Fruit fly (Drosophila melanogaster): Measurements from ENCODE around the gene CG4004.

The CG4004 gene

dm6 chrX:12744026-12744688 lies at the start of gene CG4004:
Gene CG4004 (plus strand): TSS chrX:12744212.
- TF ChIP-seq Pif1A (GFP tag; optimal IDR thresholded peaks at IDR 0.05) (peak; percentile 66), CG32121 (GFP tag; IDR thresholded peaks at IDR 0.05) (peak; percentile 66), Pif1B (GFP tag; optimal IDR thresholded peaks at IDR 0.05) (peak; percentile 41), CG13204 (GFP tag; optimal IDR thresholded peaks at IDR 0.05) (peak; percentile 21), CG9948 (tag; optimal IDR thresholded peaks at IDR 0.05) (peak; percentile 27), CG17806 (tag; optimal IDR thresholded peaks at IDR 0.05) (peak; percentile 25), D1 (tag; optimal IDR thresholded peaks at IDR 0.05) (no peak), CG15710 (tag; optimal IDR thresholded peaks at IDR 0.05) (peak; percentile 22), CG34367 (tag; optimal IDR thresholded peaks at IDR 0.05) (no peak), CG12605 (GFP tag; IDR thresholded peaks at IDR 0.05) (peak; percentile 88), EcR (GFP tag; optimal IDR thresholded peaks at IDR 0.05) (no peak), CG8301 (tag; optimal IDR thresholded peaks at IDR 0.05) (peak; percentile 15), Ets98B (GFP tag; IDR thresholded peaks at IDR 0.05) (peak; percentile 75), rn (GFP tag; IDR thresholded peaks at IDR 0.05) (peak; percentile 44; the same call in 1 of the 2 replicates), Snoo (tag; optimal IDR thresholded peaks at IDR 0.05) (no peak), CG14655 (GFP tag; optimal IDR thresholded peaks at IDR 0.05) (peak; percentile 34), gl (tag; optimal IDR thresholded peaks at IDR 0.05) (peak; percentile 22), fd96Ca (GFP tag; IDR thresholded peaks at IDR 0.05) (peak; percentile 83; the same call in 2 of the 3 replicates), CG4496 (GFP tag; IDR thresholded peaks at IDR 0.05) (peak; percentile 90)

- peak; percentile 51 for TF ChIP-seq gl (tag; optimal IDR thresholded peaks at IDR 0.05)
- TF ChIP-seq Pif1A (GFP tag; optimal IDR thresholded peaks at IDR 0.05) = peak; percentile 48
- TF ChIP-seq CG14655 (GFP tag; optimal IDR thresholded peaks at IDR 0.05) = peak; percentile 55
- TF ChIP-seq CG8159 (tag; optimal IDR thresholded peaks at IDR 0.05) = peak; percentile 78
- TF ChIP-seq CG17806 (tag; optimal IDR thresholded peaks at IDR 0.05) = peak; percentile 64
- peak; percentile 57 for TF ChIP-seq Snoo (tag; optimal IDR thresholded peaks at IDR 0.05)
- TF ChIP-seq CG10348 (GFP tag; IDR thresholded peaks at IDR 0.05) = no peak
- no peak for TF ChIP-seq EcR (GFP tag; optimal IDR thresholded peaks at IDR 0.05)
- peak; percentile 62 for TF ChIP-seq Pif1B (GFP tag; optimal IDR thresholded peaks at IDR 0.05)
- TF ChIP-seq fd96Ca (GFP tag; IDR thresholded peaks at IDR 0.05) = 0 out of 3 replicates have a peak, but pooled peaks have one; percentile 23
- peak; percentile 37; the same call in 1 of the 3 replicates for TF ChIP-seq CG4496 (GFP tag; IDR thresholded peaks at IDR 0.05)
- peak; percentile 69 for TF ChIP-seq CG15710 (tag; optimal IDR thresholded peaks at IDR 0.05)
- peak; percentile 27 for TF ChIP-seq CG8301 (tag; optimal IDR thresholded peaks at IDR 0.05)
- no peak for TF ChIP-seq CG12605 (GFP tag; IDR thresholded peaks at IDR 0.05)
- peak; percentile 55 for TF ChIP-seq CG34367 (tag; optimal IDR thresholded peaks at IDR 0.05)
- TF ChIP-seq CG32121 (GFP tag; IDR thresholded peaks at IDR 0.05) = no peak
- peak; percentile 52 for TF ChIP-seq CG9948 (tag; optimal IDR thresholded peaks at IDR 0.05)
Observed at dm6 chrX:12699095-12699750, 44.8 kb upstream of the CG4004 start.

- no peak for TF ChIP-seq CG15710 (tag; optimal IDR thresholded peaks at IDR 0.05)
- TF ChIP-seq fd96Ca (GFP tag; IDR thresholded peaks at IDR 0.05) = no peak
- no peak for TF ChIP-seq CG4496 (GFP tag; IDR thresholded peaks at IDR 0.05)
- TF ChIP-seq CG12605 (GFP tag; IDR thresholded peaks at IDR 0.05) = no peak
- no peak for TF ChIP-seq CG13204 (GFP tag; optimal IDR thresholded peaks at IDR 0.05)
- no peak for TF ChIP-seq EcR (GFP tag; optimal IDR thresholded peaks at IDR 0.05)
- no peak for TF ChIP-seq CG9948 (tag; optimal IDR thresholded peaks at IDR 0.05)
- TF ChIP-seq CG8301 (tag; optimal IDR thresholded peaks at IDR 0.05) = no peak
- TF ChIP-seq Ets98B (GFP tag; IDR thresholded peaks at IDR 0.05) = no peak
- no peak for TF ChIP-seq CG17806 (tag; optimal IDR thresholded peaks at IDR 0.05)
- no peak for TF ChIP-seq CG10348 (GFP tag; IDR thresholded peaks at IDR 0.05)
- no peak for TF ChIP-seq Pif1A (GFP tag; optimal IDR thresholded peaks at IDR 0.05)
Observed at dm6 chrX:12705554-12705953, 38.5 kb upstream of the CG4004 start, which contains the start of gene CG15725. Gene CG15725 (plus strand): TSS chrX:12705854.

dm6 chrX:12708306-12708705 lies 35.7 kb upstream of the CG4004 start:
- no peak for TF ChIP-seq fd96Ca (GFP tag; IDR thresholded peaks at IDR 0.05)
- no peak for TF ChIP-seq Ets98B (GFP tag; IDR thresholded peaks at IDR 0.05)
- TF ChIP-seq CG14655 (GFP tag; optimal IDR thresholded peaks at IDR 0.05) = no peak
- no peak for TF ChIP-seq CG12605 (GFP tag; IDR thresholded peaks at IDR 0.05)
- TF ChIP-seq CG10348 (GFP tag; IDR thresholded peaks at IDR 0.05) = no peak
- no peak for TF ChIP-seq CG15710 (tag; optimal IDR thresholded peaks at IDR 0.05)
- TF ChIP-seq Pif1B (GFP tag; optimal IDR thresholded peaks at IDR 0.05) = no peak
- no peak for TF ChIP-seq EcR (GFP tag; optimal IDR thresholded peaks at IDR 0.05)
- TF ChIP-seq CG4496 (GFP tag; IDR thresholded peaks at IDR 0.05) = no peak
- TF ChIP-seq Snoo (tag; optimal IDR thresholded peaks at IDR 0.05) = no peak

- TF ChIP-seq CG9948 (tag; optimal IDR thresholded peaks at IDR 0.05) (no peak), CG32121 (GFP tag; IDR thresholded peaks at IDR 0.05) (no peak), D1 (tag; optimal IDR thresholded peaks at IDR 0.05) (no peak), EcR (GFP tag; optimal IDR thresholded peaks at IDR 0.05) (no peak), CG13204 (GFP tag; optimal IDR thresholded peaks at IDR 0.05) (no peak), CG12605 (GFP tag; IDR thresholded peaks at IDR 0.05) (no peak)
Observed at dm6 chrX:12718625-12719024, 25.4 kb upstream of the CG4004 start.

All from whole organism, pupa.